Fruit fly (Drosophila melanogaster) whole organism, adult: ENCODE measurements around the gene CG7551.

Experiments
- CG11617 ChIP-seq: fragments of 200-800 bp; sonication (Bioruptor generic); optimal IDR thresholded peaks from 2 replicates; lab custom pipeline; 2017; ENCODE audit warnings: mild to moderate bottlenecking, missing biosample characterization, missing genetic modification reagents, missing genetic modification characterization
- CG5204 ChIP-seq: fragments of 200-800 bp; sonication (Bioruptor generic); optimal IDR thresholded peaks from 2 replicates; lab custom pipeline; 2016; ENCODE audit warnings: missing biosample characterization, missing genetic modification characterization
- Mnt ChIP-seq: fragments of 200-800 bp; sonication (Bioruptor generic); optimal IDR thresholded peaks from 2 replicates; lab custom pipeline; 2016; ENCODE audit warnings: missing biosample characterization, mild to moderate bottlenecking, missing genetic modification characterization
- bab1 ChIP-seq: fragments of 200-800 bp; sonication (Bioruptor generic); optimal IDR thresholded peaks from 3 replicates; lab custom pipeline; 2019; ENCODE audit warnings: missing biosample characterization, mild to moderate bottlenecking, missing genetic modification characterization, moderate library complexity
- cic ChIP-seq: fragments of 200-800 bp; sonication (Bioruptor generic); optimal IDR thresholded peaks from 2 replicates; lab custom pipeline; 2017; ENCODE audit warnings: missing biosample characterization, mild to moderate bottlenecking, missing genetic modification characterization, moderate library complexity
- kay ChIP-seq: fragments of 200-800 bp; sonication (Bioruptor generic); peaks from one replicate; lab custom pipeline; 2016; ENCODE audit warnings: missing biosample characterization, missing genetic modification characterization, borderline replicate concordance

DNA sequence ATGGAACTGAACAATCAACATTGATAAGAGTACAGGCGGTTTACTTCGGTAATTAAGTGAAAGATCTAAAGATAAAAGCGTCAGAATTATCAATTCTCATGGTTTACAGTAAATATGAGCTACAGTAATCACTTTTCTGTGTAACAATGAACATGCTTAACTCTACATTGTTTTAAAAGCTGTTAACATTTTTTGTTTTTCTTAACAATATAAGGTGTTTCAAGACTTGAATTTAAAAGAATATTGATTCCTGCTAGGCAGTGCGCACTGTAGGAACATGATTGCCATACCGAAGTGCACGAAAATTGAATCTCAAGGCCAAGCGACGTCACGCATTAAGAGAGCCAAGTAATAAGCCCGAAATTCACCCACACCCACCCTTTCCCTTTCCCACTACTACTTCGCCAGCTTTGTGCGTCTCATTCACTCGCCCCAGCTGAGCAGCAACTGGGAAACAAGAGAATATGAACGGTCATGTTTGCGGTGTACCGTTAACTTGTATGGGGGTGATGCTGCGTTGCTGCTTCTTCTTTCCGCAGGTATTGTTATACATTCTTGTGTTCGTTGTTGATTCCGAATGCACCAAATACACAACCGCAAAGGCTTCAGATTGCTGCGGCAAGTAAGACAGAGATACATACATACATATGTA, 33.1 kb downstream of the CG7551 start:
- TF ChIP-seq bab1 (peak; percentile 85), cic (GFP tag; lab: Kevin White, UChicago) (no peak), CG11617 (GFP tag; lab: Kevin White, UChicago) (no peak), Mnt (GFP tag; lab: Kevin White, UChicago) (no peak), CG5204 (GFP tag; lab: Kevin White, UChicago) (no peak), kay (GFP tag; lab: Kevin White, UChicago) (no peak)
